Worm (Caenorhabditis elegans): Measurements from ENCODE around the gene set-11.

- TF ChIP-seq ama-1 (optimal IDR thresholded peaks at IDR 0.05) (no peak), pes-1 (GFP tag; IDR thresholded peaks at IDR 0.05) (no peak), ets-7 (tag; optimal IDR thresholded peaks at IDR 0.05) (no peak), tbx-11 (GFP tag; IDR thresholded peaks at IDR 0.05) (no peak), flt-1 (GFP tag; IDR thresholded peaks at IDR 0.05) (no peak), F13C5.2 (tag; optimal IDR thresholded peaks at IDR 0.05) (no peak), hnd-1 (tag; optimal IDR thresholded peaks at IDR 0.05) (no peak), tra-4 (tag; optimal IDR thresholded peaks at IDR 0.05) (no peak)
Observed at ce11 chrII:2739619-2740018, 47.2 kb upstream of the set-11 start, which contains the start of gene T05A8.6.
